Worm (Caenorhabditis elegans): ENCODE measurements around the gene pqn-87.

DNA sequence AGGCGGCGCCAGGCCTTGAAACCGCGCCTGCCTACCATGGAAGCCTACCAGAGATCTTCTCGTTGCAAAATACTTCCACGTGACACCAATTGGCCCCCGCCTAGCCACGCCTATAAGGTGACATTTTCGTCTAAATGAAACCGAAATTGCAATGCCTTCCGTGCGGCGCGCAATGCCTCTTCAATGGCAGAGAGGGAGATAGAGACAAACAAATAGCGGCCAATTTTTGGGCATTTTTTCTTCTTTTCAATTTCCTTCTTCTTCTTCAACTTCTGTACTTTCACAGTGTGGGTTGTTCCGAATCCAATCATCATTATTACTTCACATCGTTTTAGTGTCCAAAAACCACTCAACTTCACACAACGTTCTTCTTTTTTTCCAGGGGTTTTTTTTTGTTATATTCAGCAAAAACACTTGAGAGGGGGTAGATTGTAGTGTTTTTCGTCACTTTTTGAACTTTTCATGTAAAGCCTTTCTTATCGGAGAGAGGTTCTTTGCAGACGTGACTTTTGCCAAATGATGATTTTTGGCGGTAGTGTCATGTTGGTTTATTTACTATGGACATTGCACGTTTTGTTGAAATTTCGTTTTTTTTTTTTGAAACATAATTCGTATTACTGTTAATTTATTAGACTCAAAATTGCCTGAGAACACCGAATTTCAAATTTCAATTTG is 36.4 kb upstream of the pqn-87 start:
- peak; percentile 85 for TF ChIP-seq blmp-1 (tag; optimal IDR thresholded peaks at IDR 0.05)
- TF ChIP-seq ceh-82 (tag; optimal IDR thresholded peaks at IDR 0.05), result no peak
- no peak for TF ChIP-seq jun-1 (tag; optimal IDR thresholded peaks at IDR 0.05)
- no peak for TF ChIP-seq mdl-1 (tag; optimal IDR thresholded peaks at IDR 0.05)
- TF ChIP-seq egl-27 (tag; optimal IDR thresholded peaks at IDR 0.05), result no peak
- no peak for TF ChIP-seq skn-1 (tag; optimal IDR thresholded peaks at IDR 0.05)
- TF ChIP-seq lin-39 (tag; optimal IDR thresholded peaks at IDR 0.05), result no peak
- TF ChIP-seq nhr-12 (tag; optimal IDR thresholded peaks at IDR 0.05), result no peak
